Worm (Caenorhabditis elegans): ENCODE measurements around the gene srw-34.
"Not testable (repeated sequence)": the region's sequence is repeated elsewhere in the genome, so short reads cannot be mapped to it uniquely, and the experiment has no call there.

DNA sequence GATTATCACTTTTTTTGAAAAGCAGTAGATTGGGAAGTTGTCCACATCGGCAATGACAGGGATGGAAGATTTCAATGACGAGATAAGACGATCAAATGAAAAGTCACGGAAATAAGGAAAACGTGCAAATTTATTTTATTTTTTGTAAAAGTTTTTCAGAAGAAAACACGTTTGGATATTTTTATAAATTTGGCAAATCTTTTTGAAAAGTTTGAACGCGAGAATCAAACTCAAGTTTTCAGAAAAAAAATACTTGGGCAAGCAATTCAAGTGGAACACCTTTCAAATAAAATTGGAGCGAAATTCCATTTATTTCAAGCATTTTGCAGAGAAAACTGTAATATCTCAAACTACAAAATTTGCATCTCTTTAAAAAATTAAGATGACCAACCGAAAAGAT lies 7.0 kb downstream of the srw-34 start, which contains the start of gene F36D3.5:
- TF ChIP-seq dmd-4, elt-1 (tag; optimal IDR thresholded peaks at IDR 0.05): not testable (repeated sequence)
